Worm (Caenorhabditis elegans): Measurements from ENCODE around the gene doxa-1.

DNA sequence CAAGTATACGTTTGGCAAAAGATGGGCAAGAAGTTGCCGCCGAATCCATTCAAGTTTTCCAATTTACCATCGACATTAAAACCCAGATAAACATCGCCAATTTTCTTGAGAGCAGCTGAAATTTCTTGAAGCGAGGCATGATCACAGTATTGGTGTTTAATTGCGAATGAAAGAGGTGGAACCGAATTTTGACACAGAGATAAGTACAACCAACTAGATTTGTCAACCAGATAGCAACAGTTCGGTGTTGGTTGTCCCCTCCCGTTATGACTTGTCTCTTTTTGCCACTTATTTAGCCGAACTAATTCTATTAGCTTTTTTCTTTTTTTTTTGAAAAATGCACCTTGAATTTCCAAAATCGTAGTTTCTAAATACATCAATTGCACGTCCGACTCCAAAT is 2.5 kb upstream of the doxa-1 start:
- TF ChIP-seq flt-1 (GFP tag; IDR thresholded peaks at IDR 0.05) (no peak), med-1 (GFP tag; optimal IDR thresholded peaks at IDR 0.05; ENCODE audit: insufficient read depth) (no peak), ztf-23 (GFP tag; IDR thresholded peaks at IDR 0.05) (no peak), cog-1 (tag; optimal IDR thresholded peaks at IDR 0.05) (no peak), T22C8.4 (GFP tag; IDR thresholded peaks at IDR 0.05) (no peak), tab-1 (GFP tag; IDR thresholded peaks at IDR 0.05) (no peak), ztf-29 (GFP tag; IDR thresholded peaks at IDR 0.05) (no peak), ref-1 (GFP tag; conservative IDR thresholded peaks at IDR 0.05) (no peak), klf-2 (GFP tag; conservative IDR thresholded peaks at IDR 0.05) (no peak)
